Fruit fly (Drosophila melanogaster): ENCODE results near the gene CG14315.

Gene CG14315

DNA sequence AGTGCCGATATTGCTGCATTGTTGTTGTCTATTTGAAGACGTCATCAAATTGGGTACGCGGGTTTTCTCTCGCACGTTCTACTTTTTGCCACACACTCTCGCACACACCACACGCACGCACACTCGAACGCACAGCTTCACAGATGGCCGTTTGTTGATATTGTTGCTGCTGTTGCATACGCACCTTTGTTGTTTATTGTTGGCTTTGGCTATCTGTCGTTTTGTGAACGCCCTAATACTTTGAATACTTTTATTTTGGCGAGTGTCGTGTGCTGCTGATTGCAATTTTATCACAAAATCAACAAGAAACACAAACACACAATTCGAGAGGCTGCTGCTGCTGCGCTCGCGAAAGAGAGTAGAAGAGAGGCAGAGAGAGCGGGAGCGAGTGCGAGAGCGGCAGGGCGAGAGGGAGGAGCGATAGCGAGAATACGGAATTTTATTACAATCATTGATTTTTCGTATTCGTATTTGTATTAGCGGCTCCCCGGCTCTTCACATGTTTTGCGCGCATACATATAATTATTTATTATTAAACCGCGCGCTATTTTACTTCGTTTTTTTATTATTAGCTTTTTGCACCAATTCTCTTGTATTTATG is 40.1 kb downstream of the CG14315 start (continued):
- peak; percentile 10 for TF ChIP-seq CG4820 (GFP tag; optimal IDR thresholded peaks at IDR 0.05)
- peak; percentile 29 for TF ChIP-seq CG2120 (GFP tag; optimal IDR thresholded peaks at IDR 0.05)
- TF ChIP-seq odd (GFP tag; optimal IDR thresholded peaks at IDR 0.05) = peak; percentile 22
- no peak for TF ChIP-seq Poxn (GFP tag; IDR thresholded peaks at IDR 0.05)
- TF ChIP-seq CG4730 (GFP tag; IDR thresholded peaks at IDR 0.05) = no peak
- no peak for TF ChIP-seq gcm2 (GFP tag; optimal IDR thresholded peaks at IDR 0.05)
- TF ChIP-seq CG12219 (GFP tag; optimal IDR thresholded peaks at IDR 0.05) = peak; percentile 55
- peak; percentile 41 for TF ChIP-seq gem (tag; optimal IDR thresholded peaks at IDR 0.05)
- TF ChIP-seq fd3F (GFP tag; optimal IDR thresholded peaks at IDR 0.05) = no peak
- no peak for TF ChIP-seq CG17802 (tag; optimal IDR thresholded peaks at IDR 0.05)
- TF ChIP-seq chinmo (GFP tag; IDR thresholded peaks at IDR 0.05; ENCODE audit: partially characterized antibody) = no peak
- TF ChIP-seq tx (GFP tag; optimal IDR thresholded peaks at IDR 0.05) = no peak
- peak; percentile 71 for TF ChIP-seq CG17359 (tag; optimal IDR thresholded peaks at IDR 0.05)
- no peak for TF ChIP-seq bigmax (GFP tag; optimal IDR thresholded peaks at IDR 0.05)
- no peak for TF ChIP-seq toy (GFP tag; IDR thresholded peaks at IDR 0.05)
- TF ChIP-seq CG8388 (GFP tag; optimal IDR thresholded peaks at IDR 0.05) = no peak
- TF ChIP-seq CG11696 (GFP tag; IDR thresholded peaks at IDR 0.05) = no peak
- peak; percentile 4 for TF ChIP-seq Max (GFP tag; optimal IDR thresholded peaks at IDR 0.05)
- peak; percentile 72 for TF ChIP-seq nau (GFP tag; optimal IDR thresholded peaks at IDR 0.05)
- no peak for TF ChIP-seq Rfx (GFP tag; IDR thresholded peaks at IDR 0.05)
- peak; percentile 34 for TF ChIP-seq CG10209 (GFP tag; optimal IDR thresholded peaks at IDR 0.05)
- TF ChIP-seq CG14710 (tag; optimal IDR thresholded peaks at IDR 0.05) = peak; percentile 39
- TF ChIP-seq Sry-β (GFP tag; optimal IDR thresholded peaks at IDR 0.05) = no peak
- no peak for TF ChIP-seq jigr1 (GFP tag; IDR thresholded peaks at IDR 0.05)
- TF ChIP-seq Dbx (GFP tag; IDR thresholded peaks at IDR 0.05) = no peak
- no peak for TF ChIP-seq CG11247 (GFP tag; IDR thresholded peaks at IDR 0.05)
- TF ChIP-seq danr (GFP tag; IDR thresholded peaks at IDR 0.05) = no peak
- peak; percentile 47 for TF ChIP-seq CG8089 (GFP tag; optimal IDR thresholded peaks at IDR 0.05)
- no peak for TF ChIP-seq sens-2 (GFP tag; IDR thresholded peaks at IDR 0.05)
- peak; percentile 43 for TF ChIP-seq CG1233 (GFP tag; optimal IDR thresholded peaks at IDR 0.05)
- TF ChIP-seq CG4424 (GFP tag; optimal IDR thresholded peaks at IDR 0.05) = no peak
- no peak for TF ChIP-seq Neu2 (GFP tag; optimal IDR thresholded peaks at IDR 0.05; ENCODE audit: borderline replicate concordance)
- no peak for TF ChIP-seq CG2889 (GFP tag; IDR thresholded peaks at IDR 0.05)
- TF ChIP-seq CG11560 (tag; IDR thresholded peaks at IDR 0.05) = no peak
- TF ChIP-seq luna (GFP tag; optimal IDR thresholded peaks at IDR 0.05) = no peak
- TF ChIP-seq Vsx1 (GFP tag; optimal IDR thresholded peaks at IDR 0.05) = peak; percentile 36
- TF ChIP-seq CG4707 (GFP tag; optimal IDR thresholded peaks at IDR 0.05) = peak; percentile 57
- TF ChIP-seq vfl (GFP tag; optimal IDR thresholded peaks at IDR 0.05) = no peak
- no peak for TF ChIP-seq mld (GFP tag; IDR thresholded peaks at IDR 0.05; ENCODE audit: partially characterized antibody)
- no peak for TF ChIP-seq Dip3 (GFP tag; optimal IDR thresholded peaks at IDR 0.05)
- TF ChIP-seq ase (GFP tag; IDR thresholded peaks at IDR 0.05) = no peak
- TF ChIP-seq Antp (GFP tag; optimal IDR thresholded peaks at IDR 0.05) = no peak
- TF ChIP-seq unpg (GFP tag; optimal IDR thresholded peaks at IDR 0.05) = peak; percentile 11
- TF ChIP-seq Bdp1 (GFP tag; optimal IDR thresholded peaks at IDR 0.05) = peak; percentile 37
- peak; percentile 41 for TF ChIP-seq ERR (GFP tag; optimal IDR thresholded peaks at IDR 0.05)
- peak; percentile 39 for TF ChIP-seq CG15601 (tag; optimal IDR thresholded peaks at IDR 0.05)
- TF ChIP-seq crc (GFP tag; optimal IDR thresholded peaks at IDR 0.05) = no peak
- peak; percentile 26 for TF ChIP-seq p53 (GFP tag; optimal IDR thresholded peaks at IDR 0.05)
- peak; percentile 46 for TF ChIP-seq CG33213 (GFP tag; optimal IDR thresholded peaks at IDR 0.05)
- no peak for TF ChIP-seq seq (GFP tag; IDR thresholded peaks at IDR 0.05)
- TF ChIP-seq scrt (GFP tag; optimal IDR thresholded peaks at IDR 0.05) = peak; percentile 58

All from whole organism, embryonic.